Worm (Caenorhabditis elegans): Measurements from ENCODE around the gene gly-14.

ce11 chrIII:3477375-3477774 is 15.7 kb downstream of the gly-14 start:
- TF ChIP-seq sma-3 (GFP tag; optimal IDR thresholded peaks at IDR 0.05) (no peak), ztf-11 (tag; optimal IDR thresholded peaks at IDR 0.05) (no peak), peb-1 (tag; optimal IDR thresholded peaks at IDR 0.05) (no peak), crh-2 (tag; optimal IDR thresholded peaks at IDR 0.05) (no peak)
